Worm (Caenorhabditis elegans) whole organism, young adult: ENCODE measurements around the gene dvc-1.

Source experiments
- T26A5.8 ChIP-seq: sonication (generic microtip); optimal IDR thresholded peaks from 2 replicates; lab custom pipeline; 2016; ENCODE audit warnings: missing genetic modification characterization, missing compliant biosample characterization
- Y53G8AR.9 ChIP-seq: fragments of 200-800 bp; sonication (Bioruptor generic); conservative IDR thresholded peaks from 2 replicates; pipeline ENCODE4 v1.3.6; 2022; ENCODE audit warnings: missing genetic modification reagents, missing genetic modification characterization, missing compliant biosample characterization
- Y67H2A.10 ChIP-seq: fragments of 200-800 bp; sonication (Bioruptor generic); conservative IDR thresholded peaks from 2 replicates; pipeline ENCODE4 v1.3.6; 2022; ENCODE audit warnings: missing genetic modification reagents, missing genetic modification characterization, missing compliant biosample characterization
- bed-1 ChIP-seq: fragments of 200-800 bp; sonication (Bioruptor generic); IDR thresholded peaks from 2 replicates; pipeline ENCODE4 v1.3.6; 2022; ENCODE audit warnings: missing genetic modification reagents, missing genetic modification characterization, missing compliant biosample characterization
- ceh-40 ChIP-seq: fragments of 200-800 bp; sonication (Bioruptor generic); IDR thresholded peaks from 2 replicates; pipeline ENCODE4 v1.3.6; 2022; ENCODE audit warnings: missing genetic modification characterization, missing compliant biosample characterization
- ets-4 ChIP-seq: fragments of 200-800 bp; sonication (Bioruptor generic); optimal IDR thresholded peaks from 2 replicates; lab custom pipeline; 2018; ENCODE audit warnings: mild to moderate bottlenecking, missing genetic modification characterization, missing compliant biosample characterization
- nfyb-1 ChIP-seq: fragments of 200-800 bp; sonication (Bioruptor generic); IDR thresholded peaks from 2 replicates; pipeline ENCODE4 v1.3.6; 2022; ENCODE audit warnings: missing genetic modification reagents, missing genetic modification characterization, missing compliant biosample characterization
- pha-4 ChIP-seq: fragments of 150-350 bp; sonication (generic microtip); optimal IDR thresholded peaks from 2 replicates; lab custom pipeline; 2014; ENCODE audit warnings: missing biosample characterization, missing genetic modification reagents, missing genetic modification characterization
- repo-1 ChIP-seq: sonication (generic microtip); optimal IDR thresholded peaks from 2 replicates; lab custom pipeline; 2017; ENCODE audit warnings: mild to moderate bottlenecking, missing genetic modification characterization, missing compliant biosample characterization
- unc-130 ChIP-seq: sonication (generic microtip); optimal IDR thresholded peaks from 2 replicates; lab custom pipeline; 2016; ENCODE audit warnings: missing genetic modification reagents, missing genetic modification characterization, missing compliant biosample characterization

- no peak for TF ChIP-seq Y67H2A.10 (GFP tag; lab: Robert Waterston, UW)
- no peak for TF ChIP-seq pha-4
- TF ChIP-seq unc-130 (GFP tag; lab: Kevin White, UChicago): no peak
- TF ChIP-seq bed-1 (GFP tag; lab: Robert Waterston, UW): no peak
- TF ChIP-seq T26A5.8 (tag; lab: Kevin White, UChicago): no peak
- TF ChIP-seq ets-4 (GFP tag; lab: Kevin White, UChicago): no peak
- TF ChIP-seq nfyb-1 (GFP tag; lab: Robert Waterston, UW): no peak
- no peak for TF ChIP-seq ceh-40
- no peak for TF ChIP-seq repo-1
- no peak for TF ChIP-seq Y53G8AR.9
Observed at ce11 chrV:11223698-11224097, 15.4 kb downstream of the dvc-1 start.
